Worm (Caenorhabditis elegans) whole organism, L1 larva: ENCODE data around the gene aat-8.

Experiments used
- C04F5.9 ChIP-seq: sonication (generic microtip); optimal IDR thresholded peaks from 2 replicates; lab custom pipeline; 2016; ENCODE audit warnings: missing genetic modification characterization, missing compliant biosample characterization
- C16A3.4 ChIP-seq: fragments of 150-350 bp; optimal IDR thresholded peaks from 2 replicates; lab custom pipeline; 2014; ENCODE audit warnings: missing biosample characterization, missing genetic modification characterization
- F16B12.6 ChIP-seq: fragments of 150-350 bp; optimal IDR thresholded peaks from 2 replicates; lab custom pipeline; 2014; ENCODE audit warnings: missing biosample characterization, missing genetic modification characterization
- Y116A8C.19 ChIP-seq: sonication (generic microtip); optimal IDR thresholded peaks from 2 replicates; lab custom pipeline; 2016; ENCODE audit warnings: missing compliant biosample characterization, missing genetic modification characterization, borderline replicate concordance
- ama-1 ChIP-seq: fragments of 150-350 bp; optimal IDR thresholded peaks from 2 replicates; lab custom pipeline; 2014
- blmp-1 ChIP-seq: fragments of 150-350 bp; optimal IDR thresholded peaks from 2 replicates; lab custom pipeline; 2014; ENCODE audit warnings: missing biosample characterization, missing genetic modification characterization
- ceh-63 ChIP-seq: fragments of 200-800 bp; sonication (Bioruptor generic); optimal IDR thresholded peaks from 2 replicates; lab custom pipeline; 2018; ENCODE audit warnings: mild to moderate bottlenecking, missing genetic modification characterization, missing compliant biosample characterization
- ceh-82 ChIP-seq, 3 experiments: fragments of 150-350 bp in 1 of 3; sonication (generic microtip) in 2 of 3; optimal IDR thresholded peaks; 2 replicates each; lab custom pipeline; 2014 to 2017; ENCODE audit warnings: missing biosample characterization in 3 of 3, missing genetic modification characterization in 3 of 3
- ces-1 ChIP-seq: fragments of 150-350 bp; optimal IDR thresholded peaks from 2 replicates; lab custom pipeline; 2014; ENCODE audit warnings: missing biosample characterization, missing genetic modification reagents, missing genetic modification characterization
- dpl-1 ChIP-seq, 3 experiments: fragments of 150-350 bp in 2 of 3; sonication (generic microtip) in 1 of 3; optimal IDR thresholded peaks; 2 replicates each; lab custom pipeline; 2014 to 2017; ENCODE audit warnings: missing biosample characterization in 3 of 3, missing genetic modification characterization in 3 of 3, missing genetic modification reagents in 3 of 3
- dsc-1 ChIP-seq: sonication (generic microtip); optimal IDR thresholded peaks from 2 replicates; lab custom pipeline; 2016; ENCODE audit warnings: mild to moderate bottlenecking, missing genetic modification characterization, missing compliant biosample characterization
- efl-1 ChIP-seq, 4 experiments: fragments of 150-350 bp; optimal IDR thresholded peaks in 3 of 4; peaks in 1 of 4; 1 replicate in 1 of 4; 2 replicates in 3 of 4; lab custom pipeline; 2014; ENCODE audit warnings: missing biosample characterization in 2 of 4, missing genetic modification characterization in 2 of 4, missing genetic modification reagents in 2 of 4
- egl-13 ChIP-seq: sonication (generic microtip); optimal IDR thresholded peaks from 2 replicates; lab custom pipeline; 2016; ENCODE audit warnings: missing genotype, missing genetic modification reagents, missing genetic modification characterization, missing compliant biosample characterization
- elt-2 ChIP-seq: sonication (generic microtip); optimal IDR thresholded peaks from 2 replicates; lab custom pipeline; 2016; ENCODE audit warnings: missing genetic modification characterization, mild to moderate bottlenecking, inconsistent platforms, missing compliant biosample characterization, missing genetic modification reagents
- elt-3 ChIP-seq, 6 experiments: fragments of 150-350 bp in 1 of 6; sonication (generic microtip); optimal IDR thresholded peaks; 2 replicates each; lab custom pipeline; 2017 to 2018; ENCODE audit warnings: missing biosample characterization in 6 of 6, missing genetic modification characterization in 6 of 6, inconsistent platforms in 1 of 6
- ets-5 ChIP-seq: fragments of 200-800 bp; sonication (Bioruptor generic); IDR thresholded peaks from 2 replicates; pipeline ENCODE4 v1.3.6; 2022; ENCODE audit warnings: missing genetic modification characterization, missing compliant biosample characterization
- fkh-8 ChIP-seq: sonication (generic microtip); optimal IDR thresholded peaks from 2 replicates; lab custom pipeline; 2016; ENCODE audit warnings: mild to moderate bottlenecking, missing genetic modification characterization, missing compliant biosample characterization
- fos-1 ChIP-seq: fragments of 150-350 bp; optimal IDR thresholded peaks from 2 replicates; lab custom pipeline; 2014; ENCODE audit warnings: missing biosample characterization, missing genetic modification characterization
- hlh-17 ChIP-seq: fragments of 200-800 bp; sonication (Bioruptor generic); optimal IDR thresholded peaks from 2 replicates; lab custom pipeline; 2018; ENCODE audit warnings: missing genetic modification characterization, mild to moderate bottlenecking, missing compliant biosample characterization, moderate library complexity, borderline replicate concordance
- hlh-4 ChIP-seq: sonication (generic microtip); optimal IDR thresholded peaks from 2 replicates; lab custom pipeline; 2016; ENCODE audit warnings: mild to moderate bottlenecking, missing genetic modification characterization, missing compliant biosample characterization
- isw-1 ChIP-seq: fragments of 200-800 bp; sonication (Bioruptor generic); IDR thresholded peaks from 2 replicates; pipeline ENCODE4 v1.3.6; 2022; ENCODE audit warnings: missing genetic modification characterization, missing compliant biosample characterization
- jun-1 ChIP-seq: fragments of 150-350 bp; optimal IDR thresholded peaks from 2 replicates; lab custom pipeline; 2014; ENCODE audit warnings: missing biosample characterization, missing genetic modification reagents, missing genetic modification characterization
- lin-14 ChIP-seq: fragments of 200-800 bp; sonication (Bioruptor generic); optimal IDR thresholded peaks from 2 replicates; lab custom pipeline; 2018; ENCODE audit warnings: mild to moderate bottlenecking, missing genetic modification characterization, moderate library complexity, missing compliant biosample characterization
- lin-15B ChIP-seq: fragments of 150-350 bp; sonication (generic microtip); optimal IDR thresholded peaks from 3 replicates; lab custom pipeline; 2014; ENCODE audit warnings: missing biosample characterization, missing genetic modification characterization
- lin-35 ChIP-seq, 2 experiments: fragments of 150-350 bp; optimal IDR thresholded peaks; 2 replicates each; lab custom pipeline; 2014; ENCODE audit warnings: missing biosample characterization in 2 of 2, missing genetic modification characterization in 2 of 2, missing genetic modification reagents in 2 of 2
- lir-3 ChIP-seq: sonication (generic microtip); optimal IDR thresholded peaks from 2 replicates; lab custom pipeline; 2016; ENCODE audit warnings: mild to moderate bottlenecking, missing genetic modification characterization, moderate library complexity, missing compliant biosample characterization; ENCODE audit not compliant: poor library complexity
- lsy-2 ChIP-seq, 2 experiments: fragments of 150-350 bp; optimal IDR thresholded peaks; 2 replicates each; lab custom pipeline; 2014; ENCODE audit warnings: missing biosample characterization in 2 of 2, missing genetic modification characterization in 2 of 2
- mab-9 ChIP-seq: fragments of 200-800 bp; sonication (Bioruptor generic); IDR thresholded peaks from 2 replicates; pipeline ENCODE4 v1.3.6; 2022; ENCODE audit warnings: missing genetic modification reagents, missing genetic modification characterization, missing compliant biosample characterization
- mdl-1 ChIP-seq, 2 experiments: fragments of 150-350 bp; optimal IDR thresholded peaks; 2 replicates each; lab custom pipeline; 2014 to 2017; ENCODE audit warnings: missing biosample characterization in 2 of 2, missing genetic modification characterization in 2 of 2, inconsistent platforms in 1 of 2
- mep-1 ChIP-seq: fragments of 150-350 bp; optimal IDR thresholded peaks from 2 replicates; lab custom pipeline; 2014; ENCODE audit warnings: missing biosample characterization, missing genetic modification characterization
- nhr-11 ChIP-seq: fragments of 150-350 bp; optimal IDR thresholded peaks from 2 replicates; lab custom pipeline; 2014; ENCODE audit warnings: missing biosample characterization, missing genetic modification characterization
- nhr-19 ChIP-seq: fragments of 200-800 bp; sonication (Bioruptor generic); conservative IDR thresholded peaks from 2 replicates; pipeline ENCODE4 v1.3.6; 2022; ENCODE audit warnings: missing genetic modification characterization, missing compliant biosample characterization
- nhr-20 ChIP-seq: sonication (generic microtip); optimal IDR thresholded peaks from 2 replicates; lab custom pipeline; 2016; ENCODE audit warnings: mild to moderate bottlenecking, missing genetic modification characterization, missing compliant biosample characterization
- nhr-237 ChIP-seq: fragments of 150-350 bp; optimal IDR thresholded peaks from 2 replicates; lab custom pipeline; 2014; ENCODE audit warnings: missing biosample characterization, missing genetic modification characterization
- nhr-47 ChIP-seq: sonication (generic microtip); optimal IDR thresholded peaks from 2 replicates; lab custom pipeline; 2016; ENCODE audit warnings: mild to moderate bottlenecking, missing genetic modification characterization, moderate library complexity, missing compliant biosample characterization
- nhr-71 ChIP-seq: sonication (generic microtip); optimal IDR thresholded peaks from 2 replicates; lab custom pipeline; 2016; ENCODE audit warnings: mild to moderate bottlenecking, missing genetic modification characterization, moderate library complexity, missing compliant biosample characterization
- nhr-76 ChIP-seq: sonication (generic microtip); optimal IDR thresholded peaks from 2 replicates; lab custom pipeline; 2017; ENCODE audit warnings: missing biosample characterization, missing genetic modification characterization
- nhr-85 ChIP-seq: sonication (generic microtip); peaks from one replicate; lab custom pipeline; 2016; ENCODE audit warnings: missing genetic modification characterization, inconsistent platforms, missing compliant biosample characterization
- pax-3 ChIP-seq: fragments of 200-800 bp; sonication (Bioruptor generic); optimal IDR thresholded peaks from 2 replicates; lab custom pipeline; 2018; ENCODE audit warnings: mild to moderate bottlenecking, missing genetic modification characterization, moderate library complexity, missing compliant biosample characterization
- pqm-1 ChIP-seq: sonication (generic microtip); optimal IDR thresholded peaks from 3 replicates; lab custom pipeline; 2017; ENCODE audit warnings: missing biosample characterization, missing genetic modification characterization
- rnt-1 ChIP-seq: sonication (generic microtip); optimal IDR thresholded peaks from 2 replicates; lab custom pipeline; 2016; ENCODE audit warnings: mild to moderate bottlenecking, missing genetic modification characterization, moderate library complexity, missing compliant biosample characterization
- skn-1 ChIP-seq: fragments of 150-350 bp; optimal IDR thresholded peaks from 2 replicates; lab custom pipeline; 2014; ENCODE audit warnings: missing biosample characterization, missing genetic modification characterization
- snu-23 ChIP-seq: sonication (generic microtip); optimal IDR thresholded peaks from 2 replicates; lab custom pipeline; 2016; ENCODE audit warnings: missing genetic modification characterization, missing compliant biosample characterization
- sup-37 ChIP-seq: fragments of 200-800 bp; sonication (Bioruptor generic); optimal IDR thresholded peaks from 2 replicates; lab custom pipeline; 2018; ENCODE audit warnings: mild to moderate bottlenecking, missing genetic modification characterization, missing compliant biosample characterization
- swsn-7 ChIP-seq: sonication (generic microtip); optimal IDR thresholded peaks from 2 replicates; lab custom pipeline; 2016; ENCODE audit warnings: missing genetic modification characterization, missing compliant biosample characterization
- tlp-1 ChIP-seq: fragments of 150-350 bp; optimal IDR thresholded peaks from 2 replicates; lab custom pipeline; 2014; ENCODE audit warnings: missing biosample characterization, missing genetic modification characterization
- unc-98 ChIP-seq: fragments of 200-800 bp; sonication (Bioruptor generic); IDR thresholded peaks from 2 replicates; pipeline ENCODE4 v1.3.6; 2022; ENCODE audit warnings: missing genetic modification characterization, missing compliant biosample characterization
- vab-15 ChIP-seq: sonication (generic microtip); optimal IDR thresholded peaks from 2 replicates; lab custom pipeline; 2017; ENCODE audit warnings: missing genotype, mild to moderate bottlenecking, missing genetic modification characterization, missing compliant biosample characterization
- xbp-1 ChIP-seq: sonication (generic microtip); optimal IDR thresholded peaks from 2 replicates; lab custom pipeline; 2016; ENCODE audit warnings: missing genetic modification characterization, missing compliant biosample characterization
- ztf-11 ChIP-seq, 2 experiments: sonication (generic microtip); optimal IDR thresholded peaks; 2 replicates each; lab custom pipeline; 2016 to 2017; ENCODE audit warnings: missing genetic modification characterization in 2 of 2, missing biosample characterization in 1 of 2, missing compliant biosample characterization in 1 of 2

The aat-8 gene

ce11 chrIV:3875260-3875659 is 10.4 kb upstream of the aat-8 start:
- TF ChIP-seq F16B12.6 (tag; lab: Kevin White, UChicago) (no peak), ceh-82 (tag; optimal IDR thresholded peaks at IDR 0.05; lab: Kevin White, UChicago) (peak in 2 of 3 experiments; percentile 15 to 42), mab-9 (GFP tag; lab: Robert Waterston, UW) (0 out of 2 replicates have a peak, but pooled peaks have one; percentile 26), ets-5 (no peak), nhr-47 (tag; lab: Kevin White, UChicago) (no peak), dsc-1 (tag; lab: Kevin White, UChicago) (peak; percentile 41), ama-1 (lab: Kevin White, UChicago) (no peak), nhr-237 (tag; lab: Kevin White, UChicago) (no peak), mdl-1 (tag; optimal IDR thresholded peaks at IDR 0.05; lab: Kevin White, UChicago) (peak in 1 of 2 experiments; percentile 39), lin-14 (GFP tag; lab: Kevin White, UChicago) (peak; percentile 79), mep-1 (tag; lab: Kevin White, UChicago) (peak; percentile 9), hlh-17 (no peak), nhr-76 (tag; lab: Kevin White, UChicago) (no peak), elt-3 (tag; optimal IDR thresholded peaks at IDR 0.05; lab: Kevin White, UChicago) (peak in 5 of 6 experiments; percentile 9 to 57 (median 22)), C16A3.4 (tag; lab: Kevin White, UChicago) (peak; percentile 29), blmp-1 (tag; lab: Kevin White, UChicago) (peak; percentile 14), xbp-1 (no peak), jun-1 (peak; percentile 70), fos-1 (peak; percentile 74), rnt-1 (peak; percentile 39), lin-35 (GFP tag; optimal IDR thresholded peaks at IDR 0.05; lab: Kevin White, UChicago) (peak; percentile 5 to 16), ztf-11 (tag; optimal IDR thresholded peaks at IDR 0.05; lab: Kevin White, UChicago) (no peak), dpl-1 (GFP tag; optimal IDR thresholded peaks at IDR 0.05; lab: Kevin White, UChicago) (peak in 2 of 3 experiments; percentile 15 to 25), unc-98 (GFP tag; lab: Robert Waterston, UW) (0 out of 2 replicates have a peak, but pooled peaks have one; percentile 15), skn-1 (tag; lab: Kevin White, UChicago) (peak; percentile 21), efl-1 (optimal IDR thresholded peaks at IDR 0.05; lab: Kevin White, UChicago) (peak; percentile 30 to 33), efl-1 (GFP tag; optimal IDR thresholded peaks at IDR 0.05 in 1 of 2; lab: Kevin White, UChicago) (peak; percentile 15 to 79), nhr-85 (peak; percentile 76), lir-3 (tag; lab: Kevin White, UChicago) (no peak), lsy-2 (tag; optimal IDR thresholded peaks at IDR 0.05; lab: Kevin White, UChicago) (peak in 1 of 2 experiments; percentile 38)

- peak in 1 of 2 experiments; percentile 39 for TF ChIP-seq lsy-2 (tag; optimal IDR thresholded peaks at IDR 0.05; lab: Kevin White, UChicago)
- TF ChIP-seq vab-15 (tag; lab: Kevin White, UChicago) = no peak
- TF ChIP-seq nhr-19 = no peak
- no peak for TF ChIP-seq C04F5.9 (tag; lab: Kevin White, UChicago)
- TF ChIP-seq snu-23 (GFP tag; lab: Kevin White, UChicago) = peak; percentile 47
- TF ChIP-seq Y116A8C.19 = no peak
- TF ChIP-seq egl-13 = no peak
- no peak for TF ChIP-seq C16A3.4 (tag; lab: Kevin White, UChicago)
- no peak for TF ChIP-seq pax-3 (tag; lab: Kevin White, UChicago)
- TF ChIP-seq efl-1 (optimal IDR thresholded peaks at IDR 0.05; lab: Kevin White, UChicago) = peak; percentile 34 to 46
- peak in 1 of 2 experiments; percentile 17 for TF ChIP-seq efl-1 (GFP tag; optimal IDR thresholded peaks at IDR 0.05 in 1 of 2; lab: Kevin White, UChicago)
- TF ChIP-seq hlh-4 (tag; lab: Kevin White, UChicago) = no peak
- TF ChIP-seq sup-37 (GFP tag; lab: Kevin White, UChicago) = no peak
- no peak for TF ChIP-seq pqm-1 (tag; lab: Kevin White, UChicago)
- TF ChIP-seq blmp-1 (tag; lab: Kevin White, UChicago) = peak; percentile 31
- no peak for TF ChIP-seq jun-1
- no peak for TF ChIP-seq elt-2 (tag; lab: Kevin White, UChicago)
- no peak for TF ChIP-seq nhr-76 (tag; lab: Kevin White, UChicago)
- TF ChIP-seq fos-1 = no peak
- no peak for TF ChIP-seq isw-1 (GFP tag; lab: Robert Waterston, UW)
- TF ChIP-seq nhr-71 (tag; lab: Kevin White, UChicago) = peak; percentile 50
- TF ChIP-seq nhr-20 = peak; percentile 41
- TF ChIP-seq swsn-7 (tag; lab: Kevin White, UChicago) = peak; percentile 10
- TF ChIP-seq ceh-63 = no peak
- TF ChIP-seq fkh-8 (tag; lab: Kevin White, UChicago) = peak; percentile 60
- TF ChIP-seq nhr-11 (tag; lab: Kevin White, UChicago) = no peak
- peak; percentile 9 for TF ChIP-seq lin-15B
- no peak for TF ChIP-seq ces-1 (GFP tag; lab: Kevin White, UChicago)
- TF ChIP-seq tlp-1 (tag; lab: Kevin White, UChicago) = no peak
Measured at ce11 chrIV:3874417-3874816, 9.6 kb upstream of the aat-8 start.
